Worm (Caenorhabditis elegans) whole organism, young adult: ENCODE data around the gene C13F10.5.

Experiments
- Y67H2A.10 ChIP-seq: fragments of 200-800 bp; sonication (Bioruptor generic); conservative IDR thresholded peaks from 2 replicates; pipeline ENCODE4 v1.3.6; 2022; ENCODE audit warnings: missing genetic modification reagents, missing genetic modification characterization, missing compliant biosample characterization
- bed-2 ChIP-seq: fragments of 200-800 bp; sonication (Bioruptor generic); IDR thresholded peaks from 2 replicates; pipeline ENCODE4 v1.3.6; 2022; ENCODE audit warnings: missing genetic modification reagents, missing genetic modification characterization, missing compliant biosample characterization
- hrde-1 ChIP-seq: sonication (generic microtip); optimal IDR thresholded peaks from 2 replicates; lab custom pipeline; 2016; ENCODE audit warnings: missing genetic modification characterization, mild to moderate bottlenecking, missing compliant biosample characterization, moderate library complexity, missing genotype, missing genetic modification reagents, borderline replicate concordance
- madf-8 ChIP-seq: fragments of 200-800 bp; sonication (Bioruptor generic); conservative IDR thresholded peaks from 2 replicates; pipeline ENCODE4 v1.3.6; 2022; ENCODE audit warnings: missing genetic modification reagents, missing genetic modification characterization, missing compliant biosample characterization
- nfya-1 ChIP-seq: sonication (generic microtip); optimal IDR thresholded peaks from 2 replicates; lab custom pipeline; 2017; ENCODE audit warnings: antibody characterized with exemption, missing compliant biosample characterization, missing genetic modification characterization, borderline replicate concordance; ENCODE audit not compliant: insufficient read depth
- pha-4 ChIP-seq: fragments of 150-350 bp; sonication (generic microtip); optimal IDR thresholded peaks from 2 replicates; lab custom pipeline; 2014; ENCODE audit warnings: missing biosample characterization, missing genetic modification reagents, missing genetic modification characterization
- rec-8 ChIP-seq, 2 experiments: sonication (generic microtip); optimal IDR thresholded peaks; 2 replicates each; lab custom pipeline; 2016; ENCODE audit warnings: mild to moderate bottlenecking in 2 of 2, missing genetic modification characterization in 2 of 2, missing genetic modification reagents in 2 of 2, missing genotype in 2 of 2, missing biosample characterization in 1 of 2, missing compliant biosample characterization in 1 of 2, moderate library complexity in 1 of 2
- snpc-4 ChIP-seq, 5 experiments: fragments of 150-350 bp in 1 of 5; sonication (generic microtip) in 4 of 5; optimal IDR thresholded peaks; 2 replicates each; lab custom pipeline; 2014 to 2018; ENCODE audit warnings: missing genetic modification characterization in 5 of 5, missing biosample characterization in 3 of 5, antibody characterized with exemption in 2 of 5, mild to moderate bottlenecking in 2 of 5, missing compliant biosample characterization in 2 of 5, missing genotype in 2 of 5, moderate library complexity in 2 of 5, missing genetic modification reagents in 1 of 5
- zfh-2 ChIP-seq: fragments of 200-800 bp; sonication (Bioruptor generic); conservative IDR thresholded peaks from 2 replicates; pipeline ENCODE4 v1.3.6; 2022; ENCODE audit warnings: missing genetic modification reagents, missing genetic modification characterization, missing compliant biosample characterization

DNA sequence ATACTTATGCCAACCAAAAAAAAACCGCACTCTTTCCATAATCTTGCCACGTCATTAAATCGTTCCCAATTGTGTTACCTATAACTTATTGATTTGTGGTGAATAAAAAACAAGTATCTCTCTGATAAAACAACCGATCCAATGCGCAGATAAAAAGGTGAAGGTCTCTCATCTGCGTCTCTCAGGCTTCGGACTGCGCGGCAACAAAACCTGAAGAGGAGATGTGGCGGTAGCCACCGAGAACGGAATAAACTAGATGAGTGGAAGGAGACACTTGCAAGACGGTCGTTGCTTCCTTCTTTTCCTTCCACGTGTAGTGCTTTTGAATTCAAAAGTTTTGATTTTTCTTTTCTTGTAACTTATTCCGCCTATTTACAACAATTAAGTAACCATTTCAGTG lies 6.1 kb upstream of the C13F10.5 start, which contains the start of gene fkb-3:
- TF ChIP-seq nfya-1 (tag; lab: Kevin White, UChicago), result no peak
- TF ChIP-seq Y67H2A.10 (GFP tag; lab: Robert Waterston, UW), result no peak
- no peak for TF ChIP-seq snpc-4 (GFP tag; optimal IDR thresholded peaks at IDR 0.05; lab: Kevin White, UChicago)
- TF ChIP-seq snpc-4 (tag; optimal IDR thresholded peaks at IDR 0.05; lab: Kevin White, UChicago), result no peak
- no peak for TF ChIP-seq pha-4
- TF ChIP-seq madf-8 (GFP tag; lab: Robert Waterston, UW), result no peak
- TF ChIP-seq bed-2 (GFP tag; lab: Robert Waterston, UW), result no peak
- TF ChIP-seq zfh-2 (GFP tag; lab: Robert Waterston, UW), result no peak
- no peak for TF ChIP-seq hrde-1 (tag; lab: Kevin White, UChicago)
- TF ChIP-seq rec-8 (tag; optimal IDR thresholded peaks at IDR 0.05; lab: Kevin White, UChicago), result no peak
